Fruit fly (Drosophila melanogaster) whole organism, embryonic: ENCODE results near the gene CG34296.

ENCODE experiments used
- CG10267 ChIP-seq: fragments of 200-800 bp; sonication (Bioruptor generic); optimal IDR thresholded peaks from 2 replicates; lab custom pipeline; 2018; ENCODE audit warnings: missing biosample characterization, mild to moderate bottlenecking, missing genetic modification characterization, moderate library complexity
- CG10543 ChIP-seq: fragments of 200-800 bp; sonication (Bioruptor generic); optimal IDR thresholded peaks from 3 replicates; lab custom pipeline; 2017; ENCODE audit warnings: missing biosample characterization, mild to moderate bottlenecking, missing genetic modification characterization, moderate library complexity
- CG10959 ChIP-seq: fragments of 200-800 bp; sonication (Bioruptor generic); IDR thresholded peaks from 2 replicates; pipeline ENCODE4 v1.3.6; 2022; ENCODE audit warnings: missing biosample characterization, missing genetic modification characterization
- CG10979 ChIP-seq: fragments of 200-800 bp; sonication (Bioruptor generic); optimal IDR thresholded peaks from 2 replicates; lab custom pipeline; 2018; ENCODE audit warnings: missing biosample characterization, mild to moderate bottlenecking, missing genetic modification characterization, moderate library complexity
- CG13296 ChIP-seq: fragments of 200-800 bp; sonication (Bioruptor generic); optimal IDR thresholded peaks from 3 replicates; lab custom pipeline; 2018; ENCODE audit warnings: missing biosample characterization, mild to moderate bottlenecking, missing genetic modification characterization
- CG13424 ChIP-seq: fragments of 200-800 bp; sonication (Bioruptor generic); optimal IDR thresholded peaks from 2 replicates; lab custom pipeline; 2019; ENCODE audit warnings: missing biosample characterization, mild to moderate bottlenecking, missing genetic modification characterization, moderate library complexity
- CG14965 ChIP-seq: fragments of 200-800 bp; sonication (Bioruptor generic); optimal IDR thresholded peaks from 2 replicates; lab custom pipeline; 2016; ENCODE audit warnings: missing biosample characterization, missing genetic modification characterization, borderline replicate concordance
- CG15269 ChIP-seq: fragments of 200-800 bp; sonication (Bioruptor generic); optimal IDR thresholded peaks from 2 replicates; lab custom pipeline; 2018; ENCODE audit warnings: missing biosample characterization, mild to moderate bottlenecking, missing genetic modification characterization, moderate library complexity
- CG1529 ChIP-seq: fragments of 200-800 bp; sonication (Bioruptor generic); optimal IDR thresholded peaks from 3 replicates; lab custom pipeline; 2018; ENCODE audit warnings: missing biosample characterization, missing genetic modification characterization
- CG1602 ChIP-seq: fragments of 200-800 bp; sonication (Bioruptor generic); optimal IDR thresholded peaks from 3 replicates; lab custom pipeline; 2016; ENCODE audit warnings: missing biosample characterization, missing genetic modification characterization
- CG1603 ChIP-seq: fragments of 200-800 bp; sonication (Bioruptor generic); optimal IDR thresholded peaks from 2 replicates; lab custom pipeline; 2019; ENCODE audit warnings: missing biosample characterization, mild to moderate bottlenecking, missing genetic modification characterization, moderate library complexity
- CG17328 ChIP-seq: fragments of 200-800 bp; sonication (Bioruptor generic); IDR thresholded peaks from 2 replicates; pipeline ENCODE4 v1.3.6; 2022; ENCODE audit warnings: missing biosample characterization, missing genetic modification characterization
- CG17359 ChIP-seq: fragments of 200-800 bp; sonication (Bioruptor generic); optimal IDR thresholded peaks from 3 replicates; lab custom pipeline; 2018; ENCODE audit warnings: missing biosample characterization, mild to moderate bottlenecking, missing genetic modification characterization, moderate library complexity
- CG18619 ChIP-seq: fragments of 200-800 bp; sonication (Bioruptor generic); optimal IDR thresholded peaks from 3 replicates; lab custom pipeline; 2017; ENCODE audit warnings: missing biosample characterization, mild to moderate bottlenecking, missing genetic modification characterization
- CG31441 ChIP-seq: fragments of 200-800 bp; sonication (Bioruptor generic); IDR thresholded peaks from 2 replicates; pipeline ENCODE4 v1.3.6; 2022; ENCODE audit warnings: missing biosample characterization, missing genetic modification characterization
- CG33557 ChIP-seq: fragments of 200-800 bp; sonication (Bioruptor generic); optimal IDR thresholded peaks from 2 replicates; lab custom pipeline; 2019; ENCODE audit warnings: missing biosample characterization, mild to moderate bottlenecking, missing genetic modification characterization, moderate library complexity
- CG4424 ChIP-seq: fragments of 200-800 bp; sonication (Bioruptor generic); optimal IDR thresholded peaks from 3 replicates; lab custom pipeline; 2016; ENCODE audit warnings: missing biosample characterization, missing genetic modification characterization
- CG6654 ChIP-seq: fragments of 200-800 bp; sonication (Bioruptor generic); optimal IDR thresholded peaks from 2 replicates; lab custom pipeline; 2017; ENCODE audit warnings: missing biosample characterization, mild to moderate bottlenecking, missing genetic modification characterization
- CG7786 ChIP-seq: fragments of 200-800 bp; sonication (Bioruptor generic); optimal IDR thresholded peaks from 2 replicates; lab custom pipeline; 2016; ENCODE audit warnings: missing biosample characterization, missing genetic modification characterization
- CG9609 ChIP-seq: fragments of 200-800 bp; sonication (Bioruptor generic); optimal IDR thresholded peaks from 3 replicates; lab custom pipeline; 2016; ENCODE audit warnings: missing biosample characterization, missing genetic modification characterization
- Chrac-16 ChIP-seq: fragments of 200-800 bp; sonication (Bioruptor generic); optimal IDR thresholded peaks from 3 replicates; lab custom pipeline; 2016; ENCODE audit warnings: missing biosample characterization, missing genetic modification characterization
- Dref ChIP-seq: fragments of 200-800 bp; sonication (Bioruptor generic); IDR thresholded peaks from 2 replicates; pipeline ENCODE4 v1.3.6; 2022; ENCODE audit warnings: missing biosample characterization, missing genetic modification characterization
- ERR ChIP-seq: fragments of 200-800 bp; sonication (Bioruptor generic); optimal IDR thresholded peaks from 2 replicates; lab custom pipeline; 2016; ENCODE audit warnings: missing biosample characterization, missing genetic modification characterization
- HLH3B ChIP-seq: fragments of 200-800 bp; sonication (Bioruptor generic); IDR thresholded peaks from 2 replicates; pipeline ENCODE4 v1.3.6; 2022; ENCODE audit warnings: missing biosample characterization, missing genetic modification characterization
- Hr51 ChIP-seq, 2 experiments: fragments of 200-800 bp; sonication (Bioruptor generic); optimal IDR thresholded peaks; 2 replicates in 1 of 2; 3 replicates in 1 of 2; lab custom pipeline; 2016 to 2018; ENCODE audit warnings: missing biosample characterization in 2 of 2, missing genetic modification characterization in 2 of 2, mild to moderate bottlenecking in 1 of 2, moderate library complexity in 1 of 2
- Lhr ChIP-seq: fragments of 200-800 bp; sonication (Bioruptor generic); optimal IDR thresholded peaks from 3 replicates; lab custom pipeline; 2017; ENCODE audit warnings: mild to moderate bottlenecking, missing biosample characterization, missing genetic modification reagents, missing genetic modification characterization
- Mad ChIP-seq: fragments of 200-800 bp; sonication (Bioruptor generic); optimal IDR thresholded peaks from 2 replicates; lab custom pipeline; 2016; ENCODE audit warnings: missing biosample characterization, missing genetic modification characterization
- Meics ChIP-seq: fragments of 200-800 bp; sonication (Bioruptor generic); optimal IDR thresholded peaks from 2 replicates; lab custom pipeline; 2017; ENCODE audit warnings: missing biosample characterization, mild to moderate bottlenecking, missing genetic modification characterization
- Myb ChIP-seq: fragments of 200-800 bp; sonication (Bioruptor generic); optimal IDR thresholded peaks from 2 replicates; lab custom pipeline; 2016; ENCODE audit warnings: missing biosample characterization, missing genetic modification characterization
- Oli ChIP-seq: fragments of 200-800 bp; sonication (Bioruptor generic); optimal IDR thresholded peaks from 2 replicates; lab custom pipeline; 2018; ENCODE audit warnings: missing biosample characterization, mild to moderate bottlenecking, missing genetic modification characterization, moderate library complexity
- Sox102F ChIP-seq: fragments of 200-800 bp; sonication (Bioruptor generic); optimal IDR thresholded peaks from 2 replicates; lab custom pipeline; 2018; ENCODE audit warnings: missing biosample characterization, mild to moderate bottlenecking, missing genetic modification characterization, moderate library complexity
- az2 ChIP-seq: fragments of 200-800 bp; sonication (Bioruptor generic); optimal IDR thresholded peaks from 3 replicates; lab custom pipeline; 2016; ENCODE audit warnings: missing biosample characterization, missing genetic modification characterization
- bsh ChIP-seq, 2 experiments: fragments of 200-800 bp; sonication (Bioruptor generic); optimal IDR thresholded peaks; 2 replicates each; lab custom pipeline; 2017 to 2018; ENCODE audit warnings: mild to moderate bottlenecking in 2 of 2, missing biosample characterization in 2 of 2, missing genetic modification characterization in 2 of 2, moderate library complexity in 1 of 2
- chinmo ChIP-seq: fragments of 200-800 bp; sonication (Bioruptor generic); IDR thresholded peaks from 4 replicates; pipeline ENCODE4 v1.3.6; 2022; ENCODE audit warnings: missing biosample characterization, missing genetic modification characterization; ENCODE audit not compliant: partially characterized antibody
- crc ChIP-seq: fragments of 200-800 bp; sonication (Bioruptor generic); optimal IDR thresholded peaks from 2 replicates; lab custom pipeline; 2016; ENCODE audit warnings: missing biosample characterization, missing genetic modification characterization
- da ChIP-seq: fragments of 200-800 bp; sonication (Bioruptor generic); optimal IDR thresholded peaks from 2 replicates; lab custom pipeline; 2016; ENCODE audit warnings: missing biosample characterization, missing genetic modification characterization
- dmrt11E ChIP-seq: fragments of 200-800 bp; sonication (Bioruptor generic); optimal IDR thresholded peaks from 3 replicates; lab custom pipeline; 2018; ENCODE audit warnings: missing biosample characterization, mild to moderate bottlenecking, missing genetic modification characterization, moderate library complexity
- gem ChIP-seq: fragments of 200-800 bp; sonication (Bioruptor generic); optimal IDR thresholded peaks from 2 replicates; lab custom pipeline; 2019; ENCODE audit warnings: missing biosample characterization, mild to moderate bottlenecking, missing genetic modification characterization, moderate library complexity
- ham ChIP-seq: fragments of 200-800 bp; sonication (Bioruptor generic); IDR thresholded peaks from 2 replicates; pipeline ENCODE4 v1.3.6; 2022; ENCODE audit warnings: missing biosample characterization, missing genetic modification characterization
- kni ChIP-seq: fragments of 200-800 bp; sonication (Bioruptor generic); optimal IDR thresholded peaks from 3 replicates; lab custom pipeline; 2017; ENCODE audit warnings: mild to moderate bottlenecking, missing biosample characterization, missing genetic modification reagents, missing genetic modification characterization
- mam ChIP-seq: fragments of 200-800 bp; sonication (Bioruptor generic); optimal IDR thresholded peaks from 3 replicates; lab custom pipeline; 2016; ENCODE audit warnings: missing biosample characterization, missing genetic modification characterization
- nmo ChIP-seq: fragments of 200-800 bp; sonication (Bioruptor generic); optimal IDR thresholded peaks from 2 replicates; lab custom pipeline; 2018; ENCODE audit warnings: missing biosample characterization, mild to moderate bottlenecking, missing genetic modification characterization, moderate library complexity
- nom ChIP-seq: fragments of 200-800 bp; sonication (Bioruptor generic); optimal IDR thresholded peaks from 2 replicates; lab custom pipeline; 2017; ENCODE audit warnings: missing biosample characterization, missing genetic modification characterization, mild to moderate bottlenecking, moderate library complexity, missing genetic modification reagents
- pan ChIP-seq, 4 experiments: fragments of >200 bp in 3 of 4; fragments of 200-800 bp in 1 of 4; sonication (Bioruptor generic) in 1 of 4; optimal IDR thresholded peaks in 3 of 4; IDR thresholded peaks in 1 of 4; 2 replicates each; pipeline versions ENCODE4 v1.3.6 to Lab custom; 2017 to 2022; ENCODE audit warnings: missing biosample characterization in 2 of 4, missing genetic modification characterization in 2 of 4, mixed read lengths in 1 of 4
- pb ChIP-seq: fragments of 200-800 bp; sonication (Bioruptor generic); optimal IDR thresholded peaks from 3 replicates; lab custom pipeline; 2016; ENCODE audit warnings: missing biosample characterization, missing genetic modification characterization
- pfk ChIP-seq: fragments of 200-800 bp; sonication (Bioruptor generic); optimal IDR thresholded peaks from 2 replicates; lab custom pipeline; 2018; ENCODE audit warnings: missing biosample characterization, mild to moderate bottlenecking, missing genetic modification characterization, moderate library complexity
- pum ChIP-seq: fragments of 200-800 bp; sonication (Bioruptor generic); optimal IDR thresholded peaks from 2 replicates; lab custom pipeline; 2016; ENCODE audit warnings: missing biosample characterization, missing genetic modification characterization
- sens ChIP-seq: fragments of 200-800 bp; sonication (Bioruptor generic); peaks from one replicate; lab custom pipeline; 2016; ENCODE audit warnings: missing biosample characterization, missing genetic modification characterization
- slbo ChIP-seq: fragments of 200-800 bp; sonication (Bioruptor generic); IDR thresholded peaks from 2 replicates; pipeline ENCODE4 v1.3.6; 2022; ENCODE audit warnings: missing biosample characterization, missing genetic modification characterization
- yki ChIP-seq: fragments of >200 bp; optimal IDR thresholded peaks from 3 replicates; lab custom pipeline; 2018

CG34296 gene

DNA sequence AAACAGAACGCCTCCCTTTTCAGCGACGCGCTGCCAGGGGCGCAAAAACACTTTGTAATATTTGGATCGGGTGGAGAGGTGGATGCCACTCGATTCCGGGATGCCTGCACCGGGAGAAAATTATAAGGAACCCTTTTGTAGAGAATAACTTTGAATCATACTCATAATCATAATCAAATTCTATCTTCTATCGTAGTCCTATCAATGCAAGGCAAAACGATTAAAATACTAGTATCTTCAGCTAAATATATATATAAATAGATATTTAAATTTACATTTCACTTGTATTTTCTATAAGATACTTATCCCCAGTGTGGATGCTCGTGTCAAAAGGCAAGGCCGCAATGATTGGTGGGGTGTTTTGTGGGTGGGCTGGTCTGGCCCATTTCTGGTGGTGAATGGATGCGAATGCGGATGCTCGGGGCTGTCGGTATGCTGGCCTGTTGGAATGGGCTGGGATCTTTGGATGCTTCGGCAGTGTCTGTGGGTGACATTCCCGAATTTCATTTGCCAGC lies 16.5 kb upstream of the CG34296 start (continued):
- TF ChIP-seq pfk (GFP tag; lab: Kevin White, UChicago) (no peak), CG1529 (no peak), Dref (GFP tag; lab: Robert Waterston, UW) (no peak), nmo (GFP tag; lab: Kevin White, UChicago) (peak; percentile 6), CG15269 (tag; lab: Kevin White, UChicago) (peak; percentile 1), bsh (GFP tag; optimal IDR thresholded peaks at IDR 0.05; lab: Kevin White, UChicago) (peak in 1 of 2 experiments; percentile 51), nom (GFP tag; lab: Kevin White, UChicago) (no peak), CG1603 (tag; lab: Kevin White, UChicago) (no peak), gem (peak; percentile 52), CG7786 (GFP tag; lab: Kevin White, UChicago) (no peak), ham (GFP tag; lab: Robert Waterston, UW) (no peak), CG9609 (GFP tag; lab: Kevin White, UChicago) (no peak), Lhr (no peak), yki (lab: Kevin White, UChicago) (no peak), Myb (GFP tag; lab: Kevin White, UChicago) (no peak), pan (optimal IDR thresholded peaks at IDR 0.05; lab: Kevin White, UChicago) (no peak), pan (GFP tag; optimal IDR thresholded peaks at IDR 0.05 in 1 of 2, IDR thresholded peaks at IDR 0.05 in 1 of 2) (no peak), crc (no peak), Oli (tag; lab: Kevin White, UChicago) (peak; percentile 22), HLH3B (GFP tag; lab: Robert Waterston, UW) (no peak), CG17359 (tag; lab: Kevin White, UChicago) (peak; percentile 5), CG17328 (GFP tag; lab: Robert Waterston, UW) (0 out of 2 replicates have a peak, but pooled peaks have one; percentile 7), Chrac-16 (no peak), da (GFP tag; lab: Kevin White, UChicago) (no peak), ERR (GFP tag; lab: Kevin White, UChicago) (no peak), Meics (no peak), CG33557 (no peak), CG18619 (GFP tag; lab: Kevin White, UChicago) (no peak), az2 (GFP tag; lab: Kevin White, UChicago) (peak; percentile 15), CG10267 (tag; lab: Kevin White, UChicago) (peak; percentile 1), pb (GFP tag; lab: Kevin White, UChicago) (no peak), CG4424 (GFP tag; lab: Kevin White, UChicago) (no peak), mam (GFP tag; lab: Kevin White, UChicago) (no peak), CG10959 (GFP tag; lab: Robert Waterston, UW) (no peak), CG31441 (GFP tag; lab: Robert Waterston, UW) (peak; percentile 46), dmrt11E (tag; lab: Kevin White, UChicago) (no peak), CG10979 (tag; lab: Kevin White, UChicago) (peak; percentile 23), CG1602 (GFP tag; lab: Kevin White, UChicago) (no peak), CG6654 (GFP tag; lab: Kevin White, UChicago) (no peak), pum (no peak), kni (no peak), Mad (no peak), slbo (GFP tag; lab: Robert Waterston, UW) (no peak), CG13424 (peak; percentile 30), CG14965 (GFP tag; lab: Kevin White, UChicago) (no peak), CG13296 (GFP tag; lab: Kevin White, UChicago) (no peak), Sox102F (peak; percentile 44), chinmo (no peak), Hr51 (GFP tag; optimal IDR thresholded peaks at IDR 0.05; lab: Kevin White, UChicago) (peak in 1 of 2 experiments; percentile 60), CG10543 (GFP tag; lab: Kevin White, UChicago) (no peak), sens (GFP tag; lab: Kevin White, UChicago) (peak; percentile 25)
